Worm (Caenorhabditis elegans): ENCODE data around the gene F49F1.11.

F49F1.11 gene

ce11 chrIV:4114526-4114925, 26.7 kb downstream of the F49F1.11 start, which contains the start of gene F49F1.15:
F49F1.15 (minus strand) TSS chrIV:4114626.
- TF ChIP-seq him-1 (tag; optimal IDR thresholded peaks at IDR 0.05) (no peak), W03F9.2 (tag; optimal IDR thresholded peaks at IDR 0.05) (no peak), dao-5 (tag; optimal IDR thresholded peaks at IDR 0.05) (no peak)

DNA sequence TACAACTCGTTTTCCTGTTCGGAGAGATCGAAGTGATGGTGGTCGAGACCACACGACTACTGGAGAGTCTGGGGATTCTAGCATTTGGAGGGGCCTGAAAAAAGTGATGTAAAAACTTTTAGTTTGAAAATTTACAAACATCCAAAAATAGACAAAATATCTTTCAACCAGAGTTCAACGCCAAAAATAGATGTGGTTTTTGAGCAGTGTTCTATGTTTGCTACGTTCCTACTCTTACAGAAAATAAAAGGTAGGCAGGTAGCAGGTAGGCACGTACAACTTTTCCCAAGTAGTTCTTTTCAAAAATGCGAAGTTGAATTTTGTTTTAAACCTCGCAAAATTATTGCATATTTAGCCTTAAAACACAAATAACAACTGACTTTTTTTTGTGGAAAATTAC, 28.8 kb downstream of the F49F1.11 start, which contains the start of gene F49F1.14:
F49F1.14 (minus strand) TSS at position 101 of the 400 bp plus-strand sequence.
- TF ChIP-seq him-1 (tag; optimal IDR thresholded peaks at IDR 0.05), result no peak
- no peak for TF ChIP-seq W03F9.2 (tag; optimal IDR thresholded peaks at IDR 0.05)
- no peak for TF ChIP-seq dao-5 (tag; optimal IDR thresholded peaks at IDR 0.05)

ce11 chrIV:4108767-4109166, 32.4 kb downstream of the F49F1.11 start, which contains the start of gene C35B1.7:
C35B1.7 (plus strand) TSS chrIV:4109067.
- no peak for TF ChIP-seq W03F9.2 (tag; optimal IDR thresholded peaks at IDR 0.05)
- no peak for TF ChIP-seq him-1 (tag; optimal IDR thresholded peaks at IDR 0.05)
- TF ChIP-seq dao-5 (tag; optimal IDR thresholded peaks at IDR 0.05), result no peak

DNA sequence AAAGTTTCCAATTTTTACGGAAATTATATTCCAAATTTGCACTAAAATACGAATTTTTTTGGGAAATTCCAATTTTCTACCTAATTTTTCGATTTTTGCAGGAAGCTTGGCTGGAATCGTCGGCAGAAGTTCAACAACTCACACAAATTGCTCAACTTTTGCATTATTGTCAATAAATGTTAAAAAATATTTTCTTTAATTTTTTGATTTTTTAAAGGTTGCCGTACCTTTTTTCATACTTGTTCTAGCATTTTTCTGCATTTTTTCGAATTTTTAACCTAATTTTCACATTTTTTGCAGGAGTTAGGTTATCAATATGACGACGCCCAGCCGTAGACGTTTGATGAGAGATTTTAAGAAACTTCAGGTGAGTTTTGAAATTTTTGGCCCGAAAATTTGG, 38.5 kb downstream of the F49F1.11 start, which contains the start of gene ubc-1:
ubc-1 (plus strand) TSS at position 301 of the 400 bp plus-strand sequence.
- no peak for TF ChIP-seq dao-5 (tag; optimal IDR thresholded peaks at IDR 0.05)
- TF ChIP-seq him-1 (tag; optimal IDR thresholded peaks at IDR 0.05), result no peak
- no peak for TF ChIP-seq W03F9.2 (tag; optimal IDR thresholded peaks at IDR 0.05)

DNA sequence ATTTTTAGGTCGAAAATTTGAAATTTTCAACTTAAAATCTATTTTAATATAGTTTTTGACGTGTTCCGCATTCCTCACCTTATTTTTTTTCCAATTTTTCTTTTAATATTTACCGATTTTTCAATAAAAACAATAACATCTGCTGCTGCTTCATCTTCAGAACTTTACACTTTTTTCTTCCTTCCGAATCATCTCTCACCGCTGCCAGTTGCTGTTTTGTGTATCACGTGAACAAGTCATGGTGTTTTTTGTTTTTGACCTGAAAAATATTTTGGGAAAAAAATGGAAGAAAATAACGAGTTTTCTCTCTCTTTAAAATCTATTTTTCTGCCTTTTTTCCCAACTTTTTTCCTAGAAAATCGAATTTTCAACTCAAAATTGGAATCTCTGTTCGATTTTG, 41.4 kb downstream of the F49F1.11 start:
- TF ChIP-seq dao-5 (tag; optimal IDR thresholded peaks at IDR 0.05), result no peak
- TF ChIP-seq W03F9.2 (tag; optimal IDR thresholded peaks at IDR 0.05), result no peak
- TF ChIP-seq him-1 (tag; optimal IDR thresholded peaks at IDR 0.05), result no peak

DNA sequence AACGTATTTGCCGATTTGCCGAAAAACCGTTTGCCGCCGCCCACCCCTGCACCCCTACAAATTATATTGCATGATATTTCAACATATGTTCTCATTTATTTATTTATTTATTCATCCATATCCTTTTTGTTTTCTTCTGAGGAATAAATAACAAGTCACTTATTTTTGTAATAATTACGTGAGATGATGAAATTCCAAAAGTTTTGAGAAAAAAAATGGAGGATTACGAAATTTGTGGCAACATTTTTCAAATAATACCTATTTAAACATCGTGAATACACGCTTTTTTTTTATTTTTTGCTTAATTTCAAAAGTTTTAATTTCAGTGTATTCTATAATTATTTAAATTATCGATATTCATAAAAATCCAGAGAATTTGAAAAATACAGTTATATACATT, 44.3 kb downstream of the F49F1.11 start:
- no peak for TF ChIP-seq W03F9.2 (tag; optimal IDR thresholded peaks at IDR 0.05)
- TF ChIP-seq him-1 (tag; optimal IDR thresholded peaks at IDR 0.05), result no peak
- no peak for TF ChIP-seq dao-5 (tag; optimal IDR thresholded peaks at IDR 0.05)

DNA sequence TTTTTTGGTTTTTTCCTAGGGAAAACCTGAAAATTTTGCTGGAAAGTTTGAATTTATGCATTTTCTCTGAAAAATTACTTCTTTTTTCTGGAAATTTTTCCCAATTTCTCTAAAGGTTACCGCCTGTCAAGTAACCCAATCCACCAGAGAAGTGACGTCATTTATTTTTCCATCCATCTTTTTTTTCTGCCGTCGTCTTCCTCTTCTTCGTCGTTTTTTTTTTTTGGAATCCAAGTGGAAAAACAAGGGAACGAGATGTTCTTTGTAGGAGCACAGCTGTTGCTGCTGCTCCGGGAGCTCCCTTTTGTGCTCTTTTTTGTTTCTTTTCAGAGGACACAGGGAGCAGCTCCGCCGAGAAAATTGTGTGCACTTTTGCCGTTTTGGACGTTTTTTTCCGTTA, 46.8 kb downstream of the F49F1.11 start:
- no peak for TF ChIP-seq him-1 (tag; optimal IDR thresholded peaks at IDR 0.05)
- no peak for TF ChIP-seq dao-5 (tag; optimal IDR thresholded peaks at IDR 0.05)
- no peak for TF ChIP-seq W03F9.2 (tag; optimal IDR thresholded peaks at IDR 0.05)

- TF ChIP-seq him-1 (tag; optimal IDR thresholded peaks at IDR 0.05) (peak; percentile 11), dao-5 (tag; optimal IDR thresholded peaks at IDR 0.05) (no peak), W03F9.2 (tag; optimal IDR thresholded peaks at IDR 0.05) (no peak)
These were observed 48.1 kb downstream of the F49F1.11 start for ce11 chrIV:4093087-4093486.

All from whole organism, L4/young adult.